Worm (Caenorhabditis elegans): ENCODE data around the gene set-21.

ce11 chrIV:4396052-4396821 is 5.6 kb downstream of the set-21 start:
- TF ChIP-seq nhr-28 (tag; optimal IDR thresholded peaks at IDR 0.05) (no peak), pha-4 (tag; optimal IDR thresholded peaks at IDR 0.05) (no peak), nhr-12 (tag; optimal IDR thresholded peaks at IDR 0.05) (no peak), nhr-76 (tag; optimal IDR thresholded peaks at IDR 0.05) (no peak), nhr-77 (tag; optimal IDR thresholded peaks at IDR 0.05) (no peak), ama-1 (optimal IDR thresholded peaks at IDR 0.05) (no peak), egl-27 (tag; optimal IDR thresholded peaks at IDR 0.05) (no peak), nhr-11 (tag; optimal IDR thresholded peaks at IDR 0.05) (no peak), sea-2 (GFP tag; optimal IDR thresholded peaks at IDR 0.05) (no peak), fkh-10 (GFP tag; optimal IDR thresholded peaks at IDR 0.05) (no peak), ztf-4 (tag; optimal IDR thresholded peaks at IDR 0.05) (no peak), unc-62 (GFP tag; optimal IDR thresholded peaks at IDR 0.05) (no peak), zag-1 (tag; optimal IDR thresholded peaks at IDR 0.05) (no peak), ZK546.5 (tag; optimal IDR thresholded peaks at IDR 0.05) (no peak)

Data from whole organism, L3 larva.